Worm (Caenorhabditis elegans) whole organism, late embryonic: Measurements from ENCODE around the gene F55B11.5.

Experiments used
- K02D7.2 ChIP-seq: sonication (generic microtip); optimal IDR thresholded peaks from 2 replicates; lab custom pipeline; 2017; ENCODE audit warnings: mild to moderate bottlenecking, missing genetic modification characterization, missing compliant biosample characterization
- K09A11.1 ChIP-seq: sonication (generic microtip); optimal IDR thresholded peaks from 2 replicates; lab custom pipeline; 2017; ENCODE audit warnings: antibody characterized with exemption, mild to moderate bottlenecking, missing genetic modification characterization, missing compliant biosample characterization; ENCODE audit not compliant: insufficient read depth
- ceh-18 ChIP-seq: sonication (generic microtip); optimal IDR thresholded peaks from 2 replicates; lab custom pipeline; 2016; ENCODE audit warnings: missing genetic modification characterization, missing compliant biosample characterization
- ceh-22 ChIP-seq: sonication (generic microtip); optimal IDR thresholded peaks from 2 replicates; lab custom pipeline; 2017; ENCODE audit warnings: missing biosample characterization, missing genetic modification characterization
- ceh-24 ChIP-seq: sonication (generic microtip); optimal IDR thresholded peaks from 2 replicates; lab custom pipeline; 2016; ENCODE audit warnings: mild to moderate bottlenecking, missing genetic modification characterization, missing compliant biosample characterization
- ceh-30 ChIP-seq: fragments of 150-350 bp; optimal IDR thresholded peaks from 2 replicates; lab custom pipeline; 2014; ENCODE audit warnings: missing biosample characterization, missing genetic modification characterization
- ceh-31 ChIP-seq: sonication (generic microtip); optimal IDR thresholded peaks from 2 replicates; lab custom pipeline; 2016; ENCODE audit warnings: missing genetic modification characterization, missing compliant biosample characterization
- ceh-48 ChIP-seq: sonication (generic microtip); optimal IDR thresholded peaks from 2 replicates; lab custom pipeline; 2016; ENCODE audit warnings: missing genetic modification characterization, inconsistent platforms, missing compliant biosample characterization
- ceh-6 ChIP-seq: fragments of 200-800 bp; sonication (Bioruptor generic); optimal IDR thresholded peaks from 2 replicates; lab custom pipeline; 2018; ENCODE audit warnings: mild to moderate bottlenecking, missing genetic modification characterization, missing compliant biosample characterization
- che-1 ChIP-seq: sonication (generic microtip); optimal IDR thresholded peaks from 2 replicates; lab custom pipeline; 2016; ENCODE audit warnings: mild to moderate bottlenecking, missing genetic modification characterization, missing compliant biosample characterization
- dmd-4 ChIP-seq: sonication (generic microtip); optimal IDR thresholded peaks from 2 replicates; lab custom pipeline; 2016; ENCODE audit warnings: borderline replicate concordance, missing genetic modification characterization, missing compliant biosample characterization
- dve-1 ChIP-seq: sonication (generic microtip); optimal IDR thresholded peaks from 2 replicates; lab custom pipeline; 2017; ENCODE audit warnings: antibody characterized with exemption, mild to moderate bottlenecking, missing genetic modification characterization, missing compliant biosample characterization
- elt-2 ChIP-seq: sonication (generic microtip); optimal IDR thresholded peaks from 2 replicates; lab custom pipeline; 2016; ENCODE audit warnings: missing genetic modification reagents, missing genetic modification characterization, missing compliant biosample characterization
- elt-4 ChIP-seq: sonication (generic microtip); optimal IDR thresholded peaks from 2 replicates; lab custom pipeline; 2016; ENCODE audit warnings: missing genetic modification characterization, missing compliant biosample characterization
- ets-4 ChIP-seq: sonication (generic microtip); optimal IDR thresholded peaks from 2 replicates; lab custom pipeline; 2016; ENCODE audit warnings: missing genetic modification characterization, missing compliant biosample characterization
- eyg-1 ChIP-seq: sonication (generic microtip); optimal IDR thresholded peaks from 2 replicates; lab custom pipeline; 2016; ENCODE audit warnings: missing genotype, missing genetic modification characterization, missing compliant biosample characterization
- fkh-6 ChIP-seq: sonication (generic microtip); optimal IDR thresholded peaks from 2 replicates; lab custom pipeline; 2016; ENCODE audit warnings: missing genetic modification characterization, missing compliant biosample characterization
- hlh-30 ChIP-seq: sonication (generic microtip); optimal IDR thresholded peaks from 2 replicates; lab custom pipeline; 2017; ENCODE audit warnings: antibody characterized with exemption, missing genetic modification characterization, missing compliant biosample characterization; ENCODE audit not compliant: insufficient read depth
- hlh-6 ChIP-seq: sonication (generic microtip); optimal IDR thresholded peaks from 2 replicates; lab custom pipeline; 2016; ENCODE audit warnings: missing genotype, missing genetic modification characterization, missing compliant biosample characterization
- mec-3 ChIP-seq: sonication (generic microtip); optimal IDR thresholded peaks from 2 replicates; lab custom pipeline; 2016; ENCODE audit warnings: borderline replicate concordance, missing genetic modification characterization, missing compliant biosample characterization
- nhr-232 ChIP-seq: sonication (generic microtip); optimal IDR thresholded peaks from 2 replicates; lab custom pipeline; 2016; ENCODE audit warnings: missing genetic modification characterization, missing compliant biosample characterization
- npax-4 ChIP-seq: sonication (generic microtip); optimal IDR thresholded peaks from 2 replicates; lab custom pipeline; 2016; ENCODE audit warnings: missing genetic modification characterization, missing compliant biosample characterization
- pag-3 ChIP-seq: sonication (generic microtip); optimal IDR thresholded peaks from 2 replicates; lab custom pipeline; 2016; ENCODE audit warnings: missing compliant biosample characterization, missing genetic modification characterization, borderline replicate concordance
- pqm-1 ChIP-seq: sonication (generic microtip); optimal IDR thresholded peaks from 2 replicates; lab custom pipeline; 2016; ENCODE audit warnings: missing genetic modification characterization, missing compliant biosample characterization
- rnt-1 ChIP-seq: sonication (generic microtip); optimal IDR thresholded peaks from 2 replicates; lab custom pipeline; 2016; ENCODE audit warnings: missing genetic modification characterization, missing compliant biosample characterization
- sdc-2 ChIP-seq: sonication (generic microtip); optimal IDR thresholded peaks from 2 replicates; lab custom pipeline; 2016; ENCODE audit warnings: missing genotype, missing genetic modification characterization, missing compliant biosample characterization
- sox-4 ChIP-seq: sonication (generic microtip); optimal IDR thresholded peaks from 2 replicates; lab custom pipeline; 2017; ENCODE audit warnings: mild to moderate bottlenecking, missing genetic modification characterization, inconsistent platforms, missing compliant biosample characterization
- syd-9 ChIP-seq: sonication (generic microtip); optimal IDR thresholded peaks from 2 replicates; lab custom pipeline; 2016; ENCODE audit warnings: mild to moderate bottlenecking, missing genetic modification characterization, moderate library complexity, missing compliant biosample characterization
- zip-5 ChIP-seq: sonication (generic microtip); optimal IDR thresholded peaks from 2 replicates; lab custom pipeline; 2016; ENCODE audit warnings: missing genetic modification characterization, missing compliant biosample characterization

The F55B11.5 gene

DNA sequence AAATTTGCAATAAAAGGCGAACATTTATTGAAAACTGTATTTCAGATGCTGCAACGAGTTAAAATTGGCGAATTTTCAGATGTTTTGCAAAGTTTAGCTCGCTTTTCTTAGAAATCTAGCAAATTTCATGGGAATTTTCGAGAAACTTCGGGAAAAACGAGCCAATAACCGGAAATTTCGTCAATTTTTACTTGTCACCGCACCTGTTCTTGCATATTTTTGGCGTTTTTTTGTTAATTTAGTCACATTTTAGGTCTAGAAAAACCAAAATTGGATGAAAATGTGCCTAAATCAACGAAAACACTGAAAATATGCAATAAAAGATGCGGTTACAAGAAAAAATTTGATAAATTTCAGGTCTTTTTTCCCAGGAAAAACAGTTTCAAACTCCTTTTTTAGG lies 39.3 kb downstream of the F55B11.5 start:
- TF ChIP-seq mec-3 (tag; lab: Kevin White, UChicago): no peak
- TF ChIP-seq ets-4 (tag; lab: Kevin White, UChicago): no peak
- TF ChIP-seq che-1 (tag; lab: Kevin White, UChicago): no peak
- no peak for TF ChIP-seq sdc-2
- TF ChIP-seq elt-2 (tag; lab: Kevin White, UChicago): no peak
- TF ChIP-seq ceh-22 (tag; lab: Kevin White, UChicago): no peak
- no peak for TF ChIP-seq ceh-18 (tag; lab: Kevin White, UChicago)
- TF ChIP-seq elt-4 (tag; lab: Kevin White, UChicago): no peak
- TF ChIP-seq hlh-30: no peak
- no peak for TF ChIP-seq ceh-6
- TF ChIP-seq npax-4 (tag; lab: Kevin White, UChicago): no peak
- TF ChIP-seq K09A11.1 (tag; lab: Kevin White, UChicago): no peak
- no peak for TF ChIP-seq pag-3

DNA sequence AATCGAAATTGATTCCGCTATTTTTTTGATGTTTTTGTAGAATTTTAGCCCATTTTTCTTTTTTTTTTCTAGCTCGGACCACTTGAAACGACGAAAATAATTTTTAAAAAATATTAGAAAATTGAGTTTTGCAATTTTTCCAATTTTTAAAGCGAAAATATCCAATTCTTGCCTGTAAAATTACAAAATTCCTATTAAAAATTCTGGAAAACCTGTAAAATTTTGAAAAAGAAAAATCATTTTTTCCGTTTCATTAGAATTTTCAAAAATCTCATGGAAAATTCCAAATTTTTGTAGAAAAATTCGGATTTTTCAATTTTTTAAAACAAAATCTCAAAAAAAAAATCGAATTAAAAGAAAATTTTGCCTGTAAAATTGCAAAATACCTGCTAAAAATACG lies 41.5 kb downstream of the F55B11.5 start:
- TF ChIP-seq eyg-1 (no peak), dve-1 (no peak), ceh-18 (tag; lab: Kevin White, UChicago) (no peak), pqm-1 (tag; lab: Kevin White, UChicago) (no peak), ceh-31 (no peak), hlh-6 (no peak), zip-5 (tag; lab: Kevin White, UChicago) (no peak), ceh-30 (tag; lab: Kevin White, UChicago) (no peak), npax-4 (tag; lab: Kevin White, UChicago) (no peak), ceh-48 (tag; lab: Kevin White, UChicago) (no peak), ets-4 (tag; lab: Kevin White, UChicago) (no peak), dmd-4 (tag; lab: Kevin White, UChicago) (no peak), rnt-1 (tag; lab: Kevin White, UChicago) (no peak), ceh-24 (tag; lab: Kevin White, UChicago) (no peak), nhr-232 (tag; lab: Kevin White, UChicago) (no peak), syd-9 (no peak), mec-3 (tag; lab: Kevin White, UChicago) (no peak), sox-4 (no peak), fkh-6 (no peak), K02D7.2 (tag; lab: Kevin White, UChicago) (no peak)
